Fruit fly (Drosophila melanogaster) whole organism, prepupa: ENCODE data around the gene CG11334.
A peak's percentile ranks its signal among the peaks of the same experiment; 100 is the strongest.

ENCODE experiments used
- CG10631 ChIP-seq: fragments of 200-800 bp; sonication (Bioruptor generic); optimal IDR thresholded peaks from 2 replicates; lab custom pipeline; 2016; ENCODE audit warnings: missing biosample characterization, missing genetic modification characterization
- CG11294 ChIP-seq: fragments of 200-800 bp; sonication (Bioruptor generic); IDR thresholded peaks from 2 replicates; pipeline ENCODE4 v1.3.6; 2022; ENCODE audit warnings: missing biosample characterization, missing genetic modification characterization
- CG11902 ChIP-seq: fragments of 200-800 bp; sonication (Bioruptor generic); optimal IDR thresholded peaks from 3 replicates; lab custom pipeline; 2016; ENCODE audit warnings: missing biosample characterization, missing genetic modification characterization
- CG15336 ChIP-seq: fragments of 200-800 bp; sonication (Bioruptor generic); IDR thresholded peaks from 2 replicates; pipeline ENCODE4 v1.3.6; 2022; ENCODE audit warnings: missing biosample characterization, missing genetic modification characterization
- CG1621 ChIP-seq: fragments of 200-800 bp; sonication (Bioruptor generic); optimal IDR thresholded peaks from 3 replicates; lab custom pipeline; 2018; ENCODE audit warnings: missing biosample characterization, mild to moderate bottlenecking, missing genetic modification characterization
- CG3032 ChIP-seq: fragments of 200-800 bp; optimal IDR thresholded peaks from 2 replicates; lab custom pipeline; 2019; ENCODE audit warnings: missing biosample characterization, mild to moderate bottlenecking, missing genetic modification characterization, moderate library complexity
- CG31627 ChIP-seq: fragments of 200-800 bp; sonication (Bioruptor generic); optimal IDR thresholded peaks from 3 replicates; lab custom pipeline; 2016; ENCODE audit warnings: missing biosample characterization, missing genetic modification characterization
- CG32006 ChIP-seq: fragments of 200-800 bp; sonication (Bioruptor generic); optimal IDR thresholded peaks from 3 replicates; lab custom pipeline; 2017; ENCODE audit warnings: missing biosample characterization, mild to moderate bottlenecking, missing genetic modification characterization
- CG34406 ChIP-seq: fragments of 200-800 bp; sonication (Bioruptor generic); optimal IDR thresholded peaks from 3 replicates; lab custom pipeline; 2016; ENCODE audit warnings: missing biosample characterization, missing genetic modification characterization
- CG3919 ChIP-seq: fragments of 200-800 bp; sonication (Bioruptor generic); optimal IDR thresholded peaks from 3 replicates; lab custom pipeline; 2016; ENCODE audit warnings: missing biosample characterization, missing genetic modification characterization
- CG6163 ChIP-seq: fragments of 200-800 bp; sonication (Bioruptor generic); IDR thresholded peaks from 3 replicates; pipeline ENCODE4 v1.3.6; 2022; ENCODE audit warnings: missing biosample characterization, missing genetic modification characterization
- CG6276 ChIP-seq: fragments of 200-800 bp; sonication (Bioruptor generic); optimal IDR thresholded peaks from 2 replicates; lab custom pipeline; 2017; ENCODE audit warnings: missing biosample characterization, mild to moderate bottlenecking, missing genetic modification characterization
- CG6792 ChIP-seq: fragments of 200-800 bp; sonication (Bioruptor generic); optimal IDR thresholded peaks from 3 replicates; lab custom pipeline; 2016; ENCODE audit warnings: missing biosample characterization, missing genetic modification characterization
- CG7368 ChIP-seq: fragments of 200-800 bp; sonication (Bioruptor generic); optimal IDR thresholded peaks from 3 replicates; lab custom pipeline; 2016; ENCODE audit warnings: missing biosample characterization, missing genetic modification characterization
- CG8119 ChIP-seq: fragments of 200-800 bp; sonication (Bioruptor generic); IDR thresholded peaks from 3 replicates; pipeline ENCODE4 v1.3.6; 2022; ENCODE audit warnings: missing biosample characterization, missing genetic modification characterization
- CG8319 ChIP-seq: fragments of 200-800 bp; sonication (Bioruptor generic); optimal IDR thresholded peaks from 3 replicates; lab custom pipeline; 2016; ENCODE audit warnings: missing biosample characterization, missing genetic modification characterization
- CG8632 ChIP-seq: fragments of 200-800 bp; sonication (Bioruptor generic); optimal IDR thresholded peaks from 3 replicates; lab custom pipeline; 2016; ENCODE audit warnings: missing biosample characterization, missing genetic modification characterization
- Eip75B ChIP-seq: fragments of 200-800 bp; sonication (Bioruptor generic); optimal IDR thresholded peaks from 3 replicates; lab custom pipeline; 2016; ENCODE audit warnings: missing biosample characterization, missing genetic modification characterization
- Eip78C ChIP-seq: fragments of 200-800 bp; sonication (Bioruptor generic); peaks from one replicate; lab custom pipeline; 2016; ENCODE audit warnings: missing biosample characterization, missing genetic modification characterization
- Eip93F ChIP-seq: fragments of 200-800 bp; sonication (Bioruptor generic); optimal IDR thresholded peaks from 2 replicates; lab custom pipeline; 2016; ENCODE audit warnings: missing biosample characterization, mild to moderate bottlenecking, missing genetic modification characterization
- Ets96B ChIP-seq: fragments of 200-800 bp; optimal IDR thresholded peaks from 2 replicates; lab custom pipeline; 2019; ENCODE audit warnings: missing biosample characterization, mild to moderate bottlenecking, missing genetic modification characterization, moderate library complexity
- Gug ChIP-seq: fragments of 200-800 bp; sonication (Bioruptor generic); IDR thresholded peaks from 2 replicates; pipeline ENCODE4 v1.3.6; 2022; ENCODE audit warnings: missing biosample characterization, missing genetic modification characterization
- Hr38 ChIP-seq: sonication (Bioruptor generic); optimal IDR thresholded peaks from 2 replicates; lab custom pipeline; 2016; ENCODE audit warnings: missing biosample characterization, missing genetic modification characterization
- Hr39 ChIP-seq: fragments of 200-800 bp; sonication (Bioruptor generic); optimal IDR thresholded peaks from 2 replicates; lab custom pipeline; 2016; ENCODE audit warnings: missing biosample characterization, missing genetic modification characterization
- Hr4 ChIP-seq: fragments of 200-800 bp; sonication (Bioruptor generic); optimal IDR thresholded peaks from 3 replicates; lab custom pipeline; 2016; ENCODE audit warnings: missing biosample characterization, missing genetic modification characterization
- Lpt ChIP-seq: fragments of 200-800 bp; sonication (Bioruptor generic); optimal IDR thresholded peaks from 3 replicates; lab custom pipeline; 2016; ENCODE audit warnings: missing biosample characterization, missing genetic modification characterization
- Smox ChIP-seq: fragments of 200-800 bp; sonication (Bioruptor generic); optimal IDR thresholded peaks from 3 replicates; lab custom pipeline; 2016; ENCODE audit warnings: missing biosample characterization, missing genetic modification characterization
- Sox102F ChIP-seq: fragments of 200-800 bp; sonication (Bioruptor generic); optimal IDR thresholded peaks from 2 replicates; lab custom pipeline; 2016; ENCODE audit warnings: missing biosample characterization, mild to moderate bottlenecking, missing genetic modification characterization
- Sox14 ChIP-seq: fragments of 200-800 bp; sonication (Bioruptor generic); optimal IDR thresholded peaks from 3 replicates; lab custom pipeline; 2016; ENCODE audit warnings: missing biosample characterization, missing genetic modification characterization
- Sox15 ChIP-seq: fragments of 200-800 bp; sonication (Bioruptor generic); optimal IDR thresholded peaks from 3 replicates; lab custom pipeline; 2016; ENCODE audit warnings: missing biosample characterization, missing genetic modification characterization
- achi ChIP-seq: fragments of 200-800 bp; sonication (Bioruptor generic); optimal IDR thresholded peaks from 3 replicates; lab custom pipeline; 2016; ENCODE audit warnings: missing biosample characterization, missing genetic modification characterization
- acj6 ChIP-seq: fragments of 200-800 bp; sonication (Bioruptor generic); optimal IDR thresholded peaks from 3 replicates; lab custom pipeline; 2016; ENCODE audit warnings: missing biosample characterization, missing genetic modification characterization
- dac ChIP-seq: fragments of 200-800 bp; sonication (Bioruptor generic); optimal IDR thresholded peaks from 2 replicates; lab custom pipeline; 2017; ENCODE audit warnings: missing biosample characterization, mild to moderate bottlenecking, missing genetic modification characterization
- dsx ChIP-seq: fragments of 200-800 bp; optimal IDR thresholded peaks from 3 replicates; lab custom pipeline; 2019; ENCODE audit warnings: missing biosample characterization, mild to moderate bottlenecking, missing genetic modification characterization, moderate library complexity; ENCODE audit not compliant: poor library complexity, severe bottlenecking
- eg ChIP-seq: fragments of 200-800 bp; sonication (Bioruptor generic); IDR thresholded peaks from 3 replicates; pipeline ENCODE4 v1.3.6; 2022; ENCODE audit warnings: missing biosample characterization, missing genetic modification characterization
- esn ChIP-seq: fragments of 200-800 bp; sonication (Bioruptor generic); optimal IDR thresholded peaks from 2 replicates; lab custom pipeline; 2016; ENCODE audit warnings: missing biosample characterization, mild to moderate bottlenecking, missing genetic modification characterization, moderate library complexity
- fd59A ChIP-seq: fragments of 200-800 bp; sonication (Bioruptor generic); optimal IDR thresholded peaks from 2 replicates; lab custom pipeline; 2017; ENCODE audit warnings: missing biosample characterization, mild to moderate bottlenecking, missing genetic modification characterization, missing genetic modification reagents
- fd85E ChIP-seq: fragments of 200-800 bp; sonication (Bioruptor generic); optimal IDR thresholded peaks from 3 replicates; lab custom pipeline; 2016; ENCODE audit warnings: missing biosample characterization, missing genetic modification characterization
- fkh ChIP-seq: fragments of 200-800 bp; sonication (Bioruptor generic); optimal IDR thresholded peaks from 3 replicates; lab custom pipeline; 2017; ENCODE audit warnings: missing biosample characterization, mild to moderate bottlenecking, missing genetic modification characterization, moderate library complexity
- salr ChIP-seq, 2 experiments: fragments of 200-800 bp; sonication (Bioruptor generic); optimal IDR thresholded peaks; 3 replicates each; lab custom pipeline; 2016 to 2018; ENCODE audit warnings: missing biosample characterization in 2 of 2, missing genetic modification characterization in 2 of 2, mild to moderate bottlenecking in 1 of 2
- spab ChIP-seq: fragments of 200-800 bp; sonication (Bioruptor generic); optimal IDR thresholded peaks from 2 replicates; lab custom pipeline; 2017; ENCODE audit warnings: missing biosample characterization, mild to moderate bottlenecking, missing genetic modification characterization, missing genetic modification reagents
- svp ChIP-seq: fragments of 200-800 bp; sonication (Bioruptor generic); peaks from one replicate; lab custom pipeline; 2016; ENCODE audit warnings: missing biosample characterization, missing genetic modification characterization
- topi ChIP-seq: fragments of 200-800 bp; sonication (Bioruptor generic); optimal IDR thresholded peaks from 3 replicates; lab custom pipeline; 2016; ENCODE audit warnings: missing biosample characterization, missing genetic modification characterization
- vri ChIP-seq: fragments of 200-800 bp; sonication (Bioruptor generic); optimal IDR thresholded peaks from 3 replicates; lab custom pipeline; 2016; ENCODE audit warnings: missing biosample characterization, mild to moderate bottlenecking, missing genetic modification characterization

CG11334 gene

dm6 chr3R:31503665-31504064 is 40.8 kb upstream of the CG11334 start (continued):
- TF ChIP-seq CG11902: no peak
- peak; percentile 46 for TF ChIP-seq CG3919
- peak; percentile 53 for TF ChIP-seq CG3032
- TF ChIP-seq Sox102F: no peak
- no peak for TF ChIP-seq CG6276 (GFP tag; lab: Kevin White, UChicago)
- TF ChIP-seq Gug (GFP tag; lab: Robert Waterston, UW): no peak
- TF ChIP-seq svp (GFP tag; lab: Kevin White, UChicago): peak; percentile 58
- TF ChIP-seq Hr39: peak; percentile 12
- peak; percentile 32 for TF ChIP-seq CG6792 (GFP tag; lab: Kevin White, UChicago)
- TF ChIP-seq Hr38 (GFP tag; lab: Kevin White, UChicago): no peak
- peak in 1 of 2 experiments; percentile 25 for TF ChIP-seq salr (GFP tag; optimal IDR thresholded peaks at IDR 0.05; lab: Kevin White, UChicago)
- TF ChIP-seq Hr4 (GFP tag; lab: Kevin White, UChicago): peak; percentile 16
- TF ChIP-seq spab (GFP tag; lab: Kevin White, UChicago): peak; percentile 41
- TF ChIP-seq CG10631 (GFP tag; lab: Kevin White, UChicago): peak; percentile 39
- TF ChIP-seq Sox15 (GFP tag; lab: Kevin White, UChicago): no peak
- TF ChIP-seq CG32006 (GFP tag; lab: Kevin White, UChicago): peak; percentile 31
- TF ChIP-seq achi: peak; percentile 26
- TF ChIP-seq Eip78C: peak; percentile 84

- 0 out of 3 replicates have a peak, but pooled peaks have one; percentile 26 for TF ChIP-seq eg
- no peak for TF ChIP-seq CG15336 (GFP tag; lab: Robert Waterston, UW)
Observed at dm6 chr3R:31499114-31499513, 36.3 kb upstream of the CG11334 start, which contains the start of gene mey. Gene mey (plus strand): TSS chr3R:31499235.

dm6 chr3R:31483060-31483459 is 20.2 kb upstream of the CG11334 start:
- TF ChIP-seq vri (no peak), Sox15 (GFP tag; lab: Kevin White, UChicago) (no peak), salr (GFP tag; optimal IDR thresholded peaks at IDR 0.05; lab: Kevin White, UChicago) (no peak), dsx (GFP tag; lab: Kevin White, UChicago) (no peak), topi (GFP tag; lab: Kevin White, UChicago) (no peak)

dm6 chr3R:31482117-31482516 is 19.3 kb upstream of the CG11334 start:
- TF ChIP-seq spab (GFP tag; lab: Kevin White, UChicago) (no peak), Eip78C (peak; percentile 82), CG1621 (tag; lab: Kevin White, UChicago) (peak; percentile 39), Sox15 (GFP tag; lab: Kevin White, UChicago) (no peak), CG15336 (GFP tag; lab: Robert Waterston, UW) (peak; percentile 78), CG34406 (GFP tag; lab: Kevin White, UChicago) (peak; percentile 18), CG6276 (GFP tag; lab: Kevin White, UChicago) (peak; percentile 67), CG8632 (GFP tag; lab: Kevin White, UChicago) (no peak), fkh (GFP tag; lab: Kevin White, UChicago) (no peak), CG10631 (GFP tag; lab: Kevin White, UChicago) (peak; percentile 48), CG7368 (GFP tag; lab: Kevin White, UChicago) (no peak), Sox14 (peak; percentile 48), CG32006 (GFP tag; lab: Kevin White, UChicago) (peak; percentile 82), Sox102F (no peak), Lpt (GFP tag; lab: Kevin White, UChicago) (peak; percentile 58), Eip75B (GFP tag; lab: Kevin White, UChicago) (peak; percentile 41), CG31627 (no peak), vri (no peak), CG8119 (GFP tag; lab: Robert Waterston, UW) (peak; percentile 76), topi (GFP tag; lab: Kevin White, UChicago) (no peak), fd59A (GFP tag; lab: Kevin White, UChicago) (peak; percentile 44), esn (GFP tag; lab: Kevin White, UChicago) (no peak), CG6163 (GFP tag; lab: Robert Waterston, UW) (peak; percentile 82), achi (peak; percentile 26), Hr39 (no peak), CG11294 (peak; percentile 53; the same call in 1 of the 2 replicates), CG8319 (GFP tag; lab: Kevin White, UChicago) (no peak), fd85E (GFP tag; lab: Kevin White, UChicago) (no peak), dsx (GFP tag; lab: Kevin White, UChicago) (peak; percentile 15), salr (GFP tag; optimal IDR thresholded peaks at IDR 0.05; lab: Kevin White, UChicago) (peak; percentile 1 to 23), dac (GFP tag; lab: Kevin White, UChicago) (peak; percentile 62), Ets96B (tag; lab: Kevin White, UChicago) (peak; percentile 50), CG6792 (GFP tag; lab: Kevin White, UChicago) (peak; percentile 18), Hr38 (GFP tag; lab: Kevin White, UChicago) (no peak), svp (GFP tag; lab: Kevin White, UChicago) (no peak), Smox (no peak), Eip93F (GFP tag; lab: Kevin White, UChicago) (no peak), acj6 (GFP tag; lab: Kevin White, UChicago) (peak; percentile 41)
